Worm (Caenorhabditis elegans): ENCODE data around the gene F36F12.7.

The F36F12.7 gene

ce11 chrV:2146795-2147194, 47.7 kb downstream of the F36F12.7 start, which contains the start of gene srbc-20:
srbc-20 (plus strand) TSS chrV:2147095.
- TF ChIP-seq madf-8 (GFP tag; conservative IDR thresholded peaks at IDR 0.05): no peak
- no peak for TF ChIP-seq mel-28 (tag; optimal IDR thresholded peaks at IDR 0.05; ENCODE audit: borderline replicate concordance)
- no peak for TF ChIP-seq F23B12.7 (tag; optimal IDR thresholded peaks at IDR 0.05; ENCODE audit: insufficient read depth)
- TF ChIP-seq K12H6.12 (tag; optimal IDR thresholded peaks at IDR 0.05): no peak
- no peak for TF ChIP-seq sea-2 (GFP tag; IDR thresholded peaks at IDR 0.05)
- TF ChIP-seq atf-7 (tag; optimal IDR thresholded peaks at IDR 0.05): no peak
- TF ChIP-seq hlh-12 (tag; optimal IDR thresholded peaks at IDR 0.05): no peak
- no peak for TF ChIP-seq Y67H2A.10 (GFP tag; conservative IDR thresholded peaks at IDR 0.05)
- TF ChIP-seq Y56A3A.18 (GFP tag; IDR thresholded peaks at IDR 0.05): no peak
- no peak for TF ChIP-seq pha-4 (tag; optimal IDR thresholded peaks at IDR 0.05)
- TF ChIP-seq ceh-100 (GFP tag; IDR thresholded peaks at IDR 0.05): no peak
- TF ChIP-seq fkh-3 (tag; optimal IDR thresholded peaks at IDR 0.05): no peak
- TF ChIP-seq lin-26 (GFP tag; IDR thresholded peaks at IDR 0.05): no peak

DNA sequence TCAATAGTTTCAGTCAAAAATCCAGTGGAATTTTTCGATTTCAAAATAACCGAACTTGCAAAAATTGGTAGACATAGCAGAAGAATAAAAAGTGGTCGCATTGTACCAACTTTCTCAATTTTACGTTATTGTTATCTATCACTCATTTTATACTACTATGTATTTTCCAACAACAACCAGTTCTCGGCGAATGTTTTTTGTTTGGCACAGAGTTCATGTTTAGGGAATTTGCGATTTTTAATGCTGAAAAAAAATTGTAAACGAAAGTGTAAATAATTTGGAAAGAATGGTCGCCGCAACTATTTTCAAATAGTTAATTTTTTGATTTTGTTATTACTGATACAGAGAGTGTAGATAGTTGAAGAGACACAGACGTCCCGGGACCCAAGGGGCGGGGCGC, 50.3 kb downstream of the F36F12.7 start, which contains the start of gene C45H4.21:
Gene C45H4.21 (minus strand): TSS at position 101 of the 400 bp plus-strand sequence.
- no peak for TF ChIP-seq nhr-120 (GFP tag; IDR thresholded peaks at IDR 0.05)
- no peak for TF ChIP-seq Y53G8AR.9 (GFP tag; conservative IDR thresholded peaks at IDR 0.05)
- TF ChIP-seq madf-6 (GFP tag; IDR thresholded peaks at IDR 0.05): no peak
- TF ChIP-seq hrde-1 (tag; optimal IDR thresholded peaks at IDR 0.05; ENCODE audit: borderline replicate concordance): no peak
- TF ChIP-seq sdz-38 (tag; optimal IDR thresholded peaks at IDR 0.05): no peak
- TF ChIP-seq mes-4 (tag; optimal IDR thresholded peaks at IDR 0.05): no peak
- TF ChIP-seq F57C9.4 (tag; optimal IDR thresholded peaks at IDR 0.05): no peak
- TF ChIP-seq Y67H2A.10 (GFP tag; conservative IDR thresholded peaks at IDR 0.05): no peak
- no peak for TF ChIP-seq hmg-1.2 (GFP tag; IDR thresholded peaks at IDR 0.05)
- TF ChIP-seq B0019.2 (GFP tag; conservative IDR thresholded peaks at IDR 0.05): no peak
- no peak for TF ChIP-seq Y95B8A.8 (GFP tag; IDR thresholded peaks at IDR 0.05)
- no peak for TF ChIP-seq B0035.1 (tag; optimal IDR thresholded peaks at IDR 0.05)

All from whole organism, young adult.